Fruit fly (Drosophila melanogaster) whole organism, embryonic: ENCODE measurements around the gene BG642167.

Experiments used
- Atf6 ChIP-seq: fragments of 200-800 bp; sonication (Bioruptor generic); IDR thresholded peaks from 2 replicates; pipeline ENCODE4 v1.3.6; 2022; ENCODE audit warnings: missing biosample characterization, missing genetic modification characterization
- BEAF-32 ChIP-seq: fragments of 200-800 bp; sonication (Bioruptor generic); optimal IDR thresholded peaks from 3 replicates; lab custom pipeline; 2017; ENCODE audit warnings: missing biosample characterization, missing genetic modification characterization, mild to moderate bottlenecking, moderate library complexity, missing genetic modification reagents
- Bteb2 ChIP-seq: fragments of 200-800 bp; sonication (Bioruptor generic); optimal IDR thresholded peaks from 2 replicates; lab custom pipeline; 2016; ENCODE audit warnings: missing biosample characterization, missing genetic modification characterization
- CG10147 ChIP-seq: fragments of 200-800 bp; sonication (Bioruptor generic); optimal IDR thresholded peaks from 2 replicates; lab custom pipeline; 2019; ENCODE audit warnings: missing biosample characterization, mild to moderate bottlenecking, missing genetic modification characterization, moderate library complexity
- CG10565 ChIP-seq: fragments of 200-800 bp; sonication (Bioruptor generic); optimal IDR thresholded peaks from 3 replicates; lab custom pipeline; 2016; ENCODE audit warnings: missing biosample characterization, mild to moderate bottlenecking, missing genetic modification characterization
- CG11723 ChIP-seq: fragments of 200-800 bp; sonication (Bioruptor generic); optimal IDR thresholded peaks from 2 replicates; lab custom pipeline; 2017; ENCODE audit warnings: missing biosample characterization, mild to moderate bottlenecking, missing genetic modification characterization
- CG12236 ChIP-seq: fragments of 200-800 bp; sonication (Bioruptor generic); optimal IDR thresholded peaks from 2 replicates; lab custom pipeline; 2016; ENCODE audit warnings: missing biosample characterization, missing genetic modification characterization
- CG13424 ChIP-seq: fragments of 200-800 bp; sonication (Bioruptor generic); optimal IDR thresholded peaks from 2 replicates; lab custom pipeline; 2019; ENCODE audit warnings: missing biosample characterization, mild to moderate bottlenecking, missing genetic modification characterization, moderate library complexity
- CG14667 ChIP-seq: fragments of 200-800 bp; sonication (Bioruptor generic); IDR thresholded peaks from 2 replicates; pipeline ENCODE4 v1.3.6; 2022; ENCODE audit warnings: missing biosample characterization, missing genetic modification characterization
- CG15269 ChIP-seq: fragments of 200-800 bp; sonication (Bioruptor generic); optimal IDR thresholded peaks from 2 replicates; lab custom pipeline; 2018; ENCODE audit warnings: missing biosample characterization, mild to moderate bottlenecking, missing genetic modification characterization, moderate library complexity
- CG18599 ChIP-seq: fragments of 200-800 bp; sonication (Bioruptor generic); optimal IDR thresholded peaks from 3 replicates; lab custom pipeline; 2017; ENCODE audit warnings: missing biosample characterization, missing genetic modification characterization, mild to moderate bottlenecking, moderate library complexity, missing genetic modification reagents
- CG2116 ChIP-seq: fragments of 200-800 bp; sonication (Bioruptor generic); optimal IDR thresholded peaks from 3 replicates; lab custom pipeline; 2018; ENCODE audit warnings: missing biosample characterization, mild to moderate bottlenecking, missing genetic modification characterization
- CG32767 ChIP-seq: fragments of 200-800 bp; sonication (Bioruptor generic); IDR thresholded peaks from 2 replicates; pipeline ENCODE4 v1.3.6; 2022; ENCODE audit warnings: missing biosample characterization, missing genetic modification characterization
- CG3281 ChIP-seq: fragments of 200-800 bp; sonication (Bioruptor generic); optimal IDR thresholded peaks from 3 replicates; lab custom pipeline; 2017; ENCODE audit warnings: missing biosample characterization, mild to moderate bottlenecking, missing genetic modification characterization
- CG34224 ChIP-seq: fragments of 200-800 bp; sonication (Bioruptor generic); IDR thresholded peaks from 3 replicates; pipeline ENCODE4 v1.3.6; 2022; ENCODE audit warnings: missing biosample characterization, missing genetic modification characterization; ENCODE audit not compliant: partially characterized antibody
- CG34376 ChIP-seq: fragments of 200-800 bp; sonication (Bioruptor generic); optimal IDR thresholded peaks from 2 replicates; lab custom pipeline; 2018; ENCODE audit warnings: missing biosample characterization, mild to moderate bottlenecking, missing genetic modification characterization
- CG4404 ChIP-seq: fragments of 200-800 bp; sonication (Bioruptor generic); IDR thresholded peaks from 2 replicates; pipeline ENCODE4 v1.3.6; 2022; ENCODE audit warnings: missing biosample characterization, missing genetic modification characterization
- CG4617 ChIP-seq: fragments of 200-800 bp; sonication (Bioruptor generic); optimal IDR thresholded peaks from 3 replicates; lab custom pipeline; 2016; ENCODE audit warnings: missing biosample characterization, missing genetic modification characterization, borderline replicate concordance
- CG6854 ChIP-seq: fragments of 200-800 bp; sonication (Bioruptor generic); optimal IDR thresholded peaks from 3 replicates; lab custom pipeline; 2017; ENCODE audit warnings: missing biosample characterization, mild to moderate bottlenecking, missing genetic modification characterization
- CG7556 ChIP-seq: fragments of 200-800 bp; sonication (Bioruptor generic); optimal IDR thresholded peaks from 2 replicates; lab custom pipeline; 2017; ENCODE audit warnings: missing biosample characterization, mild to moderate bottlenecking, missing genetic modification characterization
- CG8089 ChIP-seq: fragments of 200-800 bp; sonication (Bioruptor generic); optimal IDR thresholded peaks from 3 replicates; lab custom pipeline; 2016; ENCODE audit warnings: missing biosample characterization, missing genetic modification characterization
- CG9817 ChIP-seq: fragments of 200-800 bp; sonication (Bioruptor generic); optimal IDR thresholded peaks from 2 replicates; lab custom pipeline; 2018; ENCODE audit warnings: missing biosample characterization, mild to moderate bottlenecking, missing genetic modification characterization, moderate library complexity
- Chrac-16 ChIP-seq: fragments of 200-800 bp; sonication (Bioruptor generic); optimal IDR thresholded peaks from 3 replicates; lab custom pipeline; 2016; ENCODE audit warnings: missing biosample characterization, missing genetic modification characterization
- Dbx ChIP-seq: fragments of 200-800 bp; sonication (Bioruptor generic); IDR thresholded peaks from 3 replicates; pipeline ENCODE4 v1.3.6; 2022; ENCODE audit warnings: missing biosample characterization, missing genetic modification characterization
- Dref ChIP-seq: fragments of 200-800 bp; sonication (Bioruptor generic); IDR thresholded peaks from 2 replicates; pipeline ENCODE4 v1.3.6; 2022; ENCODE audit warnings: missing biosample characterization, missing genetic modification characterization
- Fer1 ChIP-seq: fragments of 200-800 bp; sonication (Bioruptor generic); optimal IDR thresholded peaks from 2 replicates; lab custom pipeline; 2017; ENCODE audit warnings: missing biosample characterization, mild to moderate bottlenecking, missing genetic modification characterization
- HLH4C ChIP-seq: fragments of 200-800 bp; sonication (Bioruptor generic); IDR thresholded peaks from 3 replicates; pipeline ENCODE4 v1.3.6; 2022; ENCODE audit warnings: missing biosample characterization, missing genetic modification characterization; ENCODE audit not compliant: partially characterized antibody
- Kr ChIP-seq: fragments of 200-800 bp; sonication (Bioruptor generic); optimal IDR thresholded peaks from 2 replicates; lab custom pipeline; 2017; ENCODE audit warnings: missing biosample characterization, mild to moderate bottlenecking, missing genetic modification characterization
- MTF-1 ChIP-seq: fragments of 200-800 bp; sonication (Bioruptor generic); optimal IDR thresholded peaks from 2 replicates; lab custom pipeline; 2018; ENCODE audit warnings: missing biosample characterization, mild to moderate bottlenecking, missing genetic modification characterization, borderline replicate concordance
- Oli ChIP-seq: fragments of 200-800 bp; sonication (Bioruptor generic); optimal IDR thresholded peaks from 2 replicates; lab custom pipeline; 2018; ENCODE audit warnings: missing biosample characterization, mild to moderate bottlenecking, missing genetic modification characterization, moderate library complexity
- Optix ChIP-seq: fragments of 200-800 bp; sonication (Bioruptor generic); IDR thresholded peaks from 3 replicates; pipeline ENCODE4 v1.3.6; 2022; ENCODE audit warnings: missing biosample characterization, missing genetic modification characterization
- Rfx ChIP-seq: fragments of 200-800 bp; sonication (Bioruptor generic); IDR thresholded peaks from 2 replicates; pipeline ENCODE4 v1.3.6; 2022; ENCODE audit warnings: missing biosample characterization, missing genetic modification characterization
- Rx ChIP-seq: fragments of 200-800 bp; sonication (Bioruptor generic); IDR thresholded peaks from 2 replicates; pipeline ENCODE4 v1.3.6; 2022; ENCODE audit warnings: missing biosample characterization, missing genetic modification characterization
- Sin3A ChIP-seq: fragments of >200 bp; optimal IDR thresholded peaks from 2 replicates; lab custom pipeline; 2018
- YL-1 ChIP-seq: fragments of 200-800 bp; sonication (Bioruptor generic); optimal IDR thresholded peaks from 3 replicates; lab custom pipeline; 2017; ENCODE audit warnings: missing biosample characterization, mild to moderate bottlenecking, missing genetic modification characterization
- abd-A ChIP-seq: fragments of 200-800 bp; sonication (Bioruptor generic); optimal IDR thresholded peaks from 3 replicates; lab custom pipeline; 2019; ENCODE audit warnings: missing biosample characterization, mild to moderate bottlenecking, missing genetic modification characterization, moderate library complexity
- az2 ChIP-seq: fragments of 200-800 bp; sonication (Bioruptor generic); optimal IDR thresholded peaks from 3 replicates; lab custom pipeline; 2016; ENCODE audit warnings: missing biosample characterization, missing genetic modification characterization
- bbx ChIP-seq: fragments of 200-800 bp; sonication (Bioruptor generic); IDR thresholded peaks from 2 replicates; pipeline ENCODE4 v1.3.6; 2022; ENCODE audit warnings: missing biosample characterization, missing genetic modification characterization; ENCODE audit not compliant: partially characterized antibody
- btn ChIP-seq: fragments of 200-800 bp; sonication (Bioruptor generic); optimal IDR thresholded peaks from 2 replicates; lab custom pipeline; 2016; ENCODE audit warnings: missing biosample characterization, missing genetic modification characterization
- cas ChIP-seq: fragments of 200-800 bp; sonication (Bioruptor generic); IDR thresholded peaks from 2 replicates; pipeline ENCODE4 v1.3.6; 2022; ENCODE audit warnings: missing biosample characterization, missing genetic modification characterization
- en ChIP-seq: fragments of 200-800 bp; sonication (Bioruptor generic); optimal IDR thresholded peaks from 2 replicates; lab custom pipeline; 2016; ENCODE audit warnings: missing biosample characterization, missing genetic modification characterization
- grau ChIP-seq: fragments of 200-800 bp; optimal IDR thresholded peaks from 3 replicates; lab custom pipeline; 2019; ENCODE audit warnings: missing biosample characterization, mild to moderate bottlenecking, missing genetic modification characterization, moderate library complexity
- hbn ChIP-seq: fragments of 200-800 bp; sonication (Bioruptor generic); IDR thresholded peaks from 2 replicates; pipeline ENCODE4 v1.3.6; 2022; ENCODE audit warnings: missing biosample characterization, missing genetic modification characterization; ENCODE audit not compliant: partially characterized antibody
- jigr1 ChIP-seq: fragments of 200-800 bp; sonication (Bioruptor generic); IDR thresholded peaks from 3 replicates; pipeline ENCODE4 v1.3.6; 2022; ENCODE audit warnings: missing biosample characterization, missing genetic modification characterization
- sens ChIP-seq: fragments of 200-800 bp; sonication (Bioruptor generic); peaks from one replicate; lab custom pipeline; 2016; ENCODE audit warnings: missing biosample characterization, missing genetic modification characterization
- shn ChIP-seq: fragments of 200-800 bp; sonication (Bioruptor generic); optimal IDR thresholded peaks from 3 replicates; lab custom pipeline; 2016; ENCODE audit warnings: missing biosample characterization, missing genetic modification characterization
- so ChIP-seq: fragments of 200-800 bp; sonication (Bioruptor generic); IDR thresholded peaks from 3 replicates; pipeline ENCODE4 v1.3.6; 2022; ENCODE audit warnings: missing biosample characterization, missing genetic modification characterization
- stc ChIP-seq: fragments of 200-800 bp; sonication (Bioruptor generic); IDR thresholded peaks from 2 replicates; pipeline ENCODE4 v1.3.6; 2022; ENCODE audit warnings: missing biosample characterization, missing genetic modification characterization
- ttk ChIP-seq: fragments of 200-800 bp; sonication (Bioruptor generic); IDR thresholded peaks from 2 replicates; pipeline ENCODE4 v2.1.2; 2022; ENCODE audit warnings: missing biosample characterization, missing genetic modification characterization
- z ChIP-seq: fragments of 200-800 bp; sonication (Bioruptor generic); IDR thresholded peaks from 3 replicates; pipeline ENCODE4 v1.3.6; 2022; ENCODE audit warnings: missing biosample characterization, missing genetic modification characterization
- zf30C ChIP-seq: fragments of 200-800 bp; sonication (Bioruptor generic); optimal IDR thresholded peaks from 3 replicates; lab custom pipeline; 2018; ENCODE audit warnings: missing biosample characterization, mild to moderate bottlenecking, missing genetic modification characterization
- zfh1 ChIP-seq: fragments of 200-800 bp; sonication (Bioruptor generic); IDR thresholded peaks from 3 replicates; pipeline ENCODE4 v1.3.6; 2022; ENCODE audit warnings: missing biosample characterization, missing genetic modification characterization

Gene BG642167

dm6 chr3R:25854825-25855224 is 48.6 kb downstream of the BG642167 start (continued):
- TF ChIP-seq CG13424 (tag; lab: Kevin White, UChicago), result peak; percentile 18
- peak; percentile 23 for TF ChIP-seq CG6854
- TF ChIP-seq MTF-1 (GFP tag; lab: Kevin White, UChicago), result no peak
- TF ChIP-seq CG10565, result no peak
- no peak for TF ChIP-seq Rx (GFP tag; lab: Robert Waterston, UW)
- no peak for TF ChIP-seq CG34376
- no peak for TF ChIP-seq ttk (GFP tag; lab: Robert Waterston, UW)
- peak; percentile 48; the same call in 1 of the 2 replicates for TF ChIP-seq Rfx
- TF ChIP-seq CG4404 (GFP tag; lab: Robert Waterston, UW), result no peak
- no peak; the same call in 1 of the 2 replicates for TF ChIP-seq Atf6
- no peak for TF ChIP-seq so
- TF ChIP-seq zfh1 (GFP tag; lab: Robert Waterston, UW), result no peak
- peak; percentile 53 for TF ChIP-seq CG3281 (GFP tag; lab: Kevin White, UChicago)
- no peak for TF ChIP-seq Oli (tag; lab: Kevin White, UChicago)
- TF ChIP-seq btn, result no peak
- no peak for TF ChIP-seq Optix
- TF ChIP-seq CG10147 (GFP tag; lab: Kevin White, UChicago), result peak; percentile 25
- no peak for TF ChIP-seq HLH4C (GFP tag; lab: Robert Waterston, UW)
- TF ChIP-seq CG9817, result no peak
- TF ChIP-seq cas (GFP tag; lab: Robert Waterston, UW), result no peak
- no peak for TF ChIP-seq BEAF-32 (GFP tag; lab: Kevin White, UChicago)
- no peak for TF ChIP-seq CG34224
- no peak for TF ChIP-seq Sin3A (lab: Kevin White, UChicago)
- TF ChIP-seq Bteb2, result no peak
- TF ChIP-seq Dref (GFP tag; lab: Robert Waterston, UW), result no peak
- TF ChIP-seq Dbx (GFP tag; lab: Robert Waterston, UW), result peak; percentile 58; the same call in 1 of the 3 replicates
- no peak for TF ChIP-seq z (GFP tag; lab: Robert Waterston, UW)
- no peak for TF ChIP-seq CG12236 (GFP tag; lab: Kevin White, UChicago)
- TF ChIP-seq CG15269 (tag; lab: Kevin White, UChicago), result peak; percentile 28
- no peak for TF ChIP-seq zf30C
- TF ChIP-seq bbx (GFP tag; lab: Robert Waterston, UW), result no peak
- TF ChIP-seq grau (tag; lab: Kevin White, UChicago), result peak; percentile 32
- TF ChIP-seq hbn (GFP tag; lab: Robert Waterston, UW), result no peak
- TF ChIP-seq sens (GFP tag; lab: Kevin White, UChicago), result no peak
- peak; percentile 76 for TF ChIP-seq CG18599 (GFP tag; lab: Kevin White, UChicago)
- no peak for TF ChIP-seq Kr (GFP tag; lab: Kevin White, UChicago)
- no peak for TF ChIP-seq CG2116 (GFP tag; lab: Kevin White, UChicago)
- TF ChIP-seq CG32767, result no peak
- TF ChIP-seq shn (GFP tag; lab: Kevin White, UChicago), result no peak
- TF ChIP-seq CG4617 (GFP tag; lab: Kevin White, UChicago), result no peak
- TF ChIP-seq CG14667 (GFP tag; lab: Robert Waterston, UW), result no peak
- TF ChIP-seq Chrac-16, result no peak
- 0 out of 2 replicates have a peak, but pooled peaks have one; percentile 15 for TF ChIP-seq stc (GFP tag; lab: Robert Waterston, UW)
- no peak for TF ChIP-seq jigr1 (GFP tag; lab: Robert Waterston, UW)
- peak; percentile 34 for TF ChIP-seq CG7556 (GFP tag; lab: Kevin White, UChicago)
- no peak for TF ChIP-seq YL-1 (GFP tag; lab: Kevin White, UChicago)
- TF ChIP-seq az2 (GFP tag; lab: Kevin White, UChicago), result no peak
- TF ChIP-seq en (GFP tag; lab: Kevin White, UChicago), result no peak
- TF ChIP-seq Fer1, result peak; percentile 65
- no peak for TF ChIP-seq CG11723
- TF ChIP-seq abd-A, result peak; percentile 55
- TF ChIP-seq CG8089 (GFP tag; lab: Kevin White, UChicago), result no peak
